Fruit fly (Drosophila melanogaster) whole organism, embryonic: ENCODE measurements around the gene Rbp.
A peak's percentile ranks its signal among the peaks of the same experiment; 100 is the strongest.

Source experiments
- CG10209 ChIP-seq: fragments of 200-800 bp; sonication (Bioruptor generic); optimal IDR thresholded peaks from 3 replicates; lab custom pipeline; 2017; ENCODE audit warnings: missing biosample characterization, mild to moderate bottlenecking, missing genetic modification characterization, missing genetic modification reagents
- CG1024 ChIP-seq: fragments of 200-800 bp; sonication (Bioruptor generic); IDR thresholded peaks from 2 replicates; pipeline ENCODE4 v1.3.6; 2022; ENCODE audit warnings: missing biosample characterization, missing genetic modification characterization
- CG10565 ChIP-seq: fragments of 200-800 bp; sonication (Bioruptor generic); optimal IDR thresholded peaks from 3 replicates; lab custom pipeline; 2016; ENCODE audit warnings: missing biosample characterization, mild to moderate bottlenecking, missing genetic modification characterization
- CG10654 ChIP-seq: fragments of 200-800 bp; sonication (Bioruptor generic); optimal IDR thresholded peaks from 2 replicates; lab custom pipeline; 2016; ENCODE audit warnings: missing biosample characterization, missing genetic modification characterization
- CG10979 ChIP-seq: fragments of 200-800 bp; sonication (Bioruptor generic); optimal IDR thresholded peaks from 2 replicates; lab custom pipeline; 2018; ENCODE audit warnings: missing biosample characterization, mild to moderate bottlenecking, missing genetic modification characterization, moderate library complexity
- CG12071 ChIP-seq: fragments of 200-800 bp; sonication (Bioruptor generic); optimal IDR thresholded peaks from 3 replicates; lab custom pipeline; 2018; ENCODE audit warnings: missing biosample characterization, mild to moderate bottlenecking, missing genetic modification characterization
- CG12942 ChIP-seq: fragments of 200-800 bp; sonication (Bioruptor generic); optimal IDR thresholded peaks from 3 replicates; lab custom pipeline; 2016; ENCODE audit warnings: missing biosample characterization, missing genetic modification characterization
- CG13123 ChIP-seq: fragments of 200-800 bp; sonication (Bioruptor generic); optimal IDR thresholded peaks from 2 replicates; lab custom pipeline; 2016; ENCODE audit warnings: missing biosample characterization, missing genetic modification characterization
- CG13775 ChIP-seq: fragments of 200-800 bp; sonication (Bioruptor generic); optimal IDR thresholded peaks from 3 replicates; lab custom pipeline; 2017; ENCODE audit warnings: missing biosample characterization, mild to moderate bottlenecking, missing genetic modification characterization
- CG17328 ChIP-seq: fragments of 200-800 bp; sonication (Bioruptor generic); IDR thresholded peaks from 2 replicates; pipeline ENCODE4 v1.3.6; 2022; ENCODE audit warnings: missing biosample characterization, missing genetic modification characterization
- CG18476 ChIP-seq: fragments of 200-800 bp; sonication (Bioruptor generic); optimal IDR thresholded peaks from 2 replicates; lab custom pipeline; 2016; ENCODE audit warnings: missing biosample characterization, mild to moderate bottlenecking, missing genetic modification characterization
- CG3065 ChIP-seq: fragments of 200-800 bp; sonication (Bioruptor generic); optimal IDR thresholded peaks from 2 replicates; lab custom pipeline; 2016; ENCODE audit warnings: missing biosample characterization, missing genetic modification characterization
- CG31224 ChIP-seq: fragments of 200-800 bp; sonication (Bioruptor generic); IDR thresholded peaks from 2 replicates; pipeline ENCODE4 v1.3.6; 2022; ENCODE audit warnings: missing biosample characterization, missing genetic modification characterization
- CG31365 ChIP-seq: fragments of 200-800 bp; sonication (Bioruptor generic); optimal IDR thresholded peaks from 2 replicates; lab custom pipeline; 2018; ENCODE audit warnings: missing biosample characterization, mild to moderate bottlenecking, missing genetic modification characterization
- CG4282 ChIP-seq: fragments of 200-800 bp; sonication (Bioruptor generic); optimal IDR thresholded peaks from 2 replicates; lab custom pipeline; 2016; ENCODE audit warnings: missing biosample characterization, missing genetic modification characterization
- CG4328 ChIP-seq: fragments of 200-800 bp; sonication (Bioruptor generic); optimal IDR thresholded peaks from 3 replicates; lab custom pipeline; 2017; ENCODE audit warnings: missing biosample characterization, missing genetic modification reagents, missing genetic modification characterization
- CG7357 ChIP-seq: fragments of 200-800 bp; sonication (Bioruptor generic); IDR thresholded peaks from 3 replicates; pipeline ENCODE4 v1.3.6; 2022; ENCODE audit warnings: missing biosample characterization, missing genetic modification characterization
- CG7839 ChIP-seq: fragments of 200-800 bp; sonication (Bioruptor generic); optimal IDR thresholded peaks from 3 replicates; lab custom pipeline; 2018; ENCODE audit warnings: missing biosample characterization, mild to moderate bottlenecking, missing genetic modification characterization, moderate library complexity
- CTCF ChIP-seq: fragments of 200-800 bp; sonication (Bioruptor generic); optimal IDR thresholded peaks from 2 replicates; lab custom pipeline; 2017; ENCODE audit warnings: missing biosample characterization, mild to moderate bottlenecking, missing genetic modification characterization, moderate library complexity
- Dp ChIP-seq: fragments of 200-800 bp; sonication (Bioruptor generic); optimal IDR thresholded peaks from 2 replicates; lab custom pipeline; 2018; ENCODE audit warnings: missing biosample characterization, mild to moderate bottlenecking, missing genetic modification characterization, moderate library complexity
- ERR ChIP-seq: fragments of 200-800 bp; sonication (Bioruptor generic); optimal IDR thresholded peaks from 2 replicates; lab custom pipeline; 2016; ENCODE audit warnings: missing biosample characterization, missing genetic modification characterization
- Fer1 ChIP-seq: fragments of 200-800 bp; sonication (Bioruptor generic); optimal IDR thresholded peaks from 2 replicates; lab custom pipeline; 2017; ENCODE audit warnings: missing biosample characterization, mild to moderate bottlenecking, missing genetic modification characterization
- Fer3 ChIP-seq: fragments of 200-800 bp; sonication (Bioruptor generic); optimal IDR thresholded peaks from 2 replicates; lab custom pipeline; 2018; ENCODE audit warnings: missing biosample characterization, mild to moderate bottlenecking, missing genetic modification characterization, moderate library complexity
- HLH4C ChIP-seq: fragments of 200-800 bp; sonication (Bioruptor generic); IDR thresholded peaks from 3 replicates; pipeline ENCODE4 v1.3.6; 2022; ENCODE audit warnings: missing biosample characterization, missing genetic modification characterization; ENCODE audit not compliant: partially characterized antibody
- Hmx ChIP-seq: fragments of 200-800 bp; sonication (Bioruptor generic); optimal IDR thresholded peaks from 2 replicates; lab custom pipeline; 2016; ENCODE audit warnings: missing biosample characterization, missing genetic modification characterization
- Hr3 ChIP-seq: fragments of 200-800 bp; sonication (Bioruptor generic); optimal IDR thresholded peaks from 3 replicates; lab custom pipeline; 2016; ENCODE audit warnings: missing biosample characterization, missing genetic modification characterization
- Kr ChIP-seq: fragments of 200-800 bp; sonication (Bioruptor generic); optimal IDR thresholded peaks from 2 replicates; lab custom pipeline; 2017; ENCODE audit warnings: missing biosample characterization, mild to moderate bottlenecking, missing genetic modification characterization
- NFAT ChIP-seq: fragments of 200-800 bp; sonication (Bioruptor generic); IDR thresholded peaks from 2 replicates; pipeline ENCODE4 v1.3.6; 2022; ENCODE audit warnings: missing biosample characterization, missing genetic modification characterization
- Spps ChIP-seq: fragments of 200-800 bp; sonication (Bioruptor generic); optimal IDR thresholded peaks from 2 replicates; lab custom pipeline; 2018; ENCODE audit warnings: missing biosample characterization, mild to moderate bottlenecking, missing genetic modification characterization
- TFAM ChIP-seq: fragments of 200-800 bp; sonication (Bioruptor generic); optimal IDR thresholded peaks from 2 replicates; lab custom pipeline; 2017; ENCODE audit warnings: missing biosample characterization, missing genetic modification characterization, inconsistent platforms
- ab ChIP-seq: fragments of 200-800 bp; sonication (Bioruptor generic); optimal IDR thresholded peaks from 2 replicates; lab custom pipeline; 2016; ENCODE audit warnings: missing biosample characterization, missing genetic modification characterization
- amos ChIP-seq: fragments of 200-800 bp; sonication (Bioruptor generic); IDR thresholded peaks from 2 replicates; pipeline ENCODE4 v1.3.6; 2022; ENCODE audit warnings: missing biosample characterization, missing genetic modification characterization; ENCODE audit not compliant: partially characterized antibody
- btn ChIP-seq: fragments of 200-800 bp; sonication (Bioruptor generic); optimal IDR thresholded peaks from 2 replicates; lab custom pipeline; 2016; ENCODE audit warnings: missing biosample characterization, missing genetic modification characterization
- cg ChIP-seq: fragments of 200-800 bp; sonication (Bioruptor generic); optimal IDR thresholded peaks from 3 replicates; lab custom pipeline; 2019; ENCODE audit warnings: missing biosample characterization, mild to moderate bottlenecking, missing genetic modification characterization, moderate library complexity
- dpn ChIP-seq, 2 experiments: fragments of 200-800 bp; sonication (Bioruptor generic); optimal IDR thresholded peaks; 3 replicates each; lab custom pipeline; 2016; ENCODE audit warnings: missing biosample characterization in 2 of 2, missing genetic modification characterization in 2 of 2
- exex ChIP-seq: fragments of 200-800 bp; sonication (Bioruptor generic); optimal IDR thresholded peaks from 4 replicates; lab custom pipeline; 2018; ENCODE audit warnings: missing biosample characterization, mild to moderate bottlenecking, missing genetic modification characterization, moderate library complexity
- fd96Cb ChIP-seq: fragments of 200-800 bp; sonication (Bioruptor generic); optimal IDR thresholded peaks from 2 replicates; lab custom pipeline; 2018; ENCODE audit warnings: missing biosample characterization, mild to moderate bottlenecking, missing genetic modification characterization, moderate library complexity
- gfzf ChIP-seq: fragments of 200-800 bp; sonication (Bioruptor generic); optimal IDR thresholded peaks from 2 replicates; lab custom pipeline; 2016; ENCODE audit warnings: missing biosample characterization, mild to moderate bottlenecking, missing genetic modification characterization, moderate library complexity
- gsb ChIP-seq: fragments of 200-800 bp; sonication (Bioruptor generic); IDR thresholded peaks from 2 replicates; pipeline ENCODE4 v1.3.6; 2022; ENCODE audit warnings: missing biosample characterization, missing genetic modification characterization
- gt ChIP-seq: fragments of 200-800 bp; sonication (Bioruptor generic); IDR thresholded peaks from 2 replicates; pipeline ENCODE4 v1.3.6; 2022; ENCODE audit warnings: missing biosample characterization, missing genetic modification characterization
- nerfin-1 ChIP-seq: fragments of 200-800 bp; sonication (Bioruptor generic); optimal IDR thresholded peaks from 3 replicates; lab custom pipeline; 2019; ENCODE audit warnings: missing biosample characterization, mild to moderate bottlenecking, missing genetic modification characterization, moderate library complexity
- pan ChIP-seq, 4 experiments: fragments of >200 bp in 3 of 4; fragments of 200-800 bp in 1 of 4; sonication (Bioruptor generic) in 1 of 4; optimal IDR thresholded peaks in 3 of 4; IDR thresholded peaks in 1 of 4; 2 replicates each; pipeline versions ENCODE4 v1.3.6 to Lab custom; 2017 to 2022; ENCODE audit warnings: missing biosample characterization in 2 of 4, missing genetic modification characterization in 2 of 4, mixed read lengths in 1 of 4
- pum ChIP-seq: fragments of 200-800 bp; sonication (Bioruptor generic); optimal IDR thresholded peaks from 2 replicates; lab custom pipeline; 2016; ENCODE audit warnings: missing biosample characterization, missing genetic modification characterization
- ro ChIP-seq: fragments of 200-800 bp; sonication (Bioruptor generic); IDR thresholded peaks from 2 replicates; pipeline ENCODE4 v1.3.6; 2022; ENCODE audit warnings: missing biosample characterization, missing genetic modification characterization
- sqz ChIP-seq: fragments of 200-800 bp; sonication (Bioruptor generic); optimal IDR thresholded peaks from 3 replicates; lab custom pipeline; 2018; ENCODE audit warnings: missing biosample characterization, mild to moderate bottlenecking, missing genetic modification characterization
- sug ChIP-seq: fragments of 200-800 bp; optimal IDR thresholded peaks from 2 replicates; lab custom pipeline; 2019; ENCODE audit warnings: missing biosample characterization, mild to moderate bottlenecking, missing genetic modification characterization, moderate library complexity
- tin ChIP-seq: fragments of 200-800 bp; sonication (Bioruptor generic); optimal IDR thresholded peaks from 3 replicates; lab custom pipeline; 2016; ENCODE audit warnings: missing biosample characterization, missing genetic modification characterization
- ttk ChIP-seq: fragments of 200-800 bp; sonication (Bioruptor generic); IDR thresholded peaks from 2 replicates; pipeline ENCODE4 v2.1.2; 2022; ENCODE audit warnings: missing biosample characterization, missing genetic modification characterization
- tup ChIP-seq: fragments of 200-800 bp; sonication (Bioruptor generic); optimal IDR thresholded peaks from 2 replicates; lab custom pipeline; 2016; ENCODE audit warnings: missing biosample characterization, mild to moderate bottlenecking, missing genetic modification characterization, moderate library complexity

The Rbp gene

dm6 chr3R:15356645-15357431 is 17.6 kb upstream of the Rbp start, which contains the start of the genes Atg4b and Hibch (continued):
- TF ChIP-seq pum (GFP tag; lab: Kevin White, UChicago) (peak; percentile 9), gfzf (GFP tag; lab: Kevin White, UChicago) (no peak), ttk (peak; percentile 67), ERR (no peak), exex (tag; lab: Kevin White, UChicago) (peak; percentile 87), CG4282 (GFP tag; lab: Kevin White, UChicago) (no peak), CG1024 (GFP tag; lab: Robert Waterston, UW) (no peak), CG13775 (peak; percentile 87), CG10979 (tag; lab: Kevin White, UChicago) (peak; percentile 84), CG10654 (GFP tag; lab: Kevin White, UChicago) (peak; percentile 76), CG12071 (GFP tag; lab: Kevin White, UChicago) (no peak), dpn (GFP tag; optimal IDR thresholded peaks at IDR 0.05; lab: Kevin White, UChicago) (peak in 1 of 2 experiments; percentile 75), TFAM (GFP tag; lab: Kevin White, UChicago) (no peak), fd96Cb (tag; lab: Kevin White, UChicago) (peak; percentile 82), HLH4C (GFP tag; lab: Robert Waterston, UW) (no peak), sug (tag; lab: Kevin White, UChicago) (peak; percentile 93), CG10209 (GFP tag; lab: Kevin White, UChicago) (peak; percentile 85), CG10565 (GFP tag; lab: Kevin White, UChicago) (no peak), CG13123 (peak; percentile 63), tup (GFP tag; lab: Kevin White, UChicago) (peak; percentile 11), gt (GFP tag; lab: Robert Waterston, UW) (peak; percentile 59; the same call in 1 of the 2 replicates), cg (no peak), CG31224 (GFP tag; lab: Robert Waterston, UW) (peak; percentile 75), Hr3 (GFP tag; lab: Kevin White, UChicago) (peak; percentile 84), CG7839 (tag; lab: Kevin White, UChicago) (peak; percentile 89), CG18476 (GFP tag; lab: Kevin White, UChicago) (peak; percentile 64), CG7357 (peak; percentile 68), CG17328 (GFP tag; lab: Robert Waterston, UW) (no peak; the same call in 1 of the 2 replicates), nerfin-1 (tag; lab: Kevin White, UChicago) (peak; percentile 79), Fer1 (GFP tag; lab: Kevin White, UChicago) (peak; percentile 90), ro (GFP tag; lab: Robert Waterston, UW) (peak; percentile 20; the same call in 1 of the 2 replicates), gsb (GFP tag; lab: Robert Waterston, UW) (no peak; the same call in 1 of the 2 replicates), pan (optimal IDR thresholded peaks at IDR 0.05; lab: Kevin White, UChicago) (no peak), pan (GFP tag; optimal IDR thresholded peaks at IDR 0.05 in 1 of 2, IDR thresholded peaks at IDR 0.05 in 1 of 2) (peak in 1 of 2 experiments; percentile 83), btn (GFP tag; lab: Kevin White, UChicago) (no peak), ab (GFP tag; lab: Kevin White, UChicago) (no peak), CG31365 (no peak), CG3065 (peak; percentile 53), Fer3 (tag; lab: Kevin White, UChicago) (peak; percentile 87), Spps (tag; lab: Kevin White, UChicago) (peak; percentile 65), CG12942 (GFP tag; lab: Kevin White, UChicago) (peak; percentile 74), Hmx (no peak), Kr (GFP tag; lab: Kevin White, UChicago) (no peak), CTCF (no peak), CG4328 (GFP tag; lab: Kevin White, UChicago) (peak; percentile 79), tin (GFP tag; lab: Kevin White, UChicago) (peak; percentile 84), Dp (peak; percentile 5), NFAT (peak; percentile 82), amos (GFP tag; lab: Robert Waterston, UW) (peak; percentile 41; the same call in 1 of the 2 replicates), sqz (GFP tag; lab: Kevin White, UChicago) (no peak)
